Fruit fly (Drosophila melanogaster) whole organism, embryonic: ENCODE measurements around the gene NimC3.

Experiments
- Aef1 ChIP-seq: fragments of 200-800 bp; sonication (Bioruptor generic); IDR thresholded peaks from 3 replicates; pipeline ENCODE4 v1.3.6; 2022; ENCODE audit warnings: missing biosample characterization, missing genetic modification characterization
- Awh ChIP-seq: fragments of 200-800 bp; sonication (Bioruptor generic); IDR thresholded peaks from 2 replicates; pipeline ENCODE4, ENCODE4 v1.3.6; 2022; ENCODE audit warnings: missing biosample characterization, missing genetic modification characterization
- Bgb ChIP-seq: fragments of 200-800 bp; sonication (Bioruptor generic); IDR thresholded peaks from 2 replicates; pipeline ENCODE4 v1.3.6; 2022; ENCODE audit warnings: missing biosample characterization, missing genetic modification characterization; ENCODE audit not compliant: partially characterized antibody
- CG10147 ChIP-seq: fragments of 200-800 bp; sonication (Bioruptor generic); optimal IDR thresholded peaks from 2 replicates; lab custom pipeline; 2019; ENCODE audit warnings: missing biosample characterization, mild to moderate bottlenecking, missing genetic modification characterization, moderate library complexity
- CG10959 ChIP-seq: fragments of 200-800 bp; sonication (Bioruptor generic); IDR thresholded peaks from 2 replicates; pipeline ENCODE4 v1.3.6; 2022; ENCODE audit warnings: missing biosample characterization, missing genetic modification characterization
- CG11504 ChIP-seq: fragments of 200-800 bp; sonication (Bioruptor generic); optimal IDR thresholded peaks from 3 replicates; lab custom pipeline; 2019; ENCODE audit warnings: missing biosample characterization, mild to moderate bottlenecking, missing genetic modification characterization, moderate library complexity
- CG11723 ChIP-seq: fragments of 200-800 bp; sonication (Bioruptor generic); optimal IDR thresholded peaks from 2 replicates; lab custom pipeline; 2017; ENCODE audit warnings: missing biosample characterization, mild to moderate bottlenecking, missing genetic modification characterization
- CG12769 ChIP-seq: fragments of 200-800 bp; sonication (Bioruptor generic); optimal IDR thresholded peaks from 2 replicates; lab custom pipeline; 2019; ENCODE audit warnings: missing biosample characterization, mild to moderate bottlenecking, missing genetic modification characterization, moderate library complexity
- CG13624 ChIP-seq: fragments of 200-800 bp; sonication (Bioruptor generic); optimal IDR thresholded peaks from 2 replicates; lab custom pipeline; 2016; ENCODE audit warnings: missing biosample characterization, missing genetic modification characterization
- CG14860 ChIP-seq: fragments of 200-800 bp; sonication (Bioruptor generic); IDR thresholded peaks from 3 replicates; pipeline ENCODE4 v1.3.6; 2022; ENCODE audit warnings: missing biosample characterization, missing genetic modification characterization; ENCODE audit not compliant: partially characterized antibody
- CG15479 ChIP-seq: fragments of 200-800 bp; sonication (Bioruptor generic); optimal IDR thresholded peaks from 3 replicates; lab custom pipeline; 2019; ENCODE audit warnings: missing biosample characterization, mild to moderate bottlenecking, missing genetic modification characterization, moderate library complexity
- CG2116 ChIP-seq: fragments of 200-800 bp; sonication (Bioruptor generic); optimal IDR thresholded peaks from 3 replicates; lab custom pipeline; 2018; ENCODE audit warnings: missing biosample characterization, mild to moderate bottlenecking, missing genetic modification characterization
- CG2875 ChIP-seq: fragments of 200-800 bp; sonication (Bioruptor generic); optimal IDR thresholded peaks from 2 replicates; lab custom pipeline; 2017; ENCODE audit warnings: missing biosample characterization, mild to moderate bottlenecking, missing genetic modification characterization, missing genetic modification reagents
- CG31365 ChIP-seq: fragments of 200-800 bp; sonication (Bioruptor generic); optimal IDR thresholded peaks from 2 replicates; lab custom pipeline; 2018; ENCODE audit warnings: missing biosample characterization, mild to moderate bottlenecking, missing genetic modification characterization
- CG3163 ChIP-seq: fragments of 200-800 bp; sonication (Bioruptor generic); optimal IDR thresholded peaks from 3 replicates; lab custom pipeline; 2016; ENCODE audit warnings: missing biosample characterization, missing genetic modification characterization
- CG3847 ChIP-seq: fragments of 200-800 bp; sonication (Bioruptor generic); IDR thresholded peaks from 2 replicates; pipeline ENCODE4 v1.3.6; 2022; ENCODE audit warnings: missing biosample characterization, missing genetic modification characterization
- CG6791 ChIP-seq: fragments of 200-800 bp; sonication (Bioruptor generic); IDR thresholded peaks from 3 replicates; pipeline ENCODE4 v1.3.6; 2022; ENCODE audit warnings: missing biosample characterization, missing genetic modification characterization; ENCODE audit not compliant: partially characterized antibody
- CG8478 ChIP-seq: fragments of >200 bp; optimal IDR thresholded peaks from 2 replicates; lab custom pipeline; 2018
- Dad ChIP-seq: fragments of 200-800 bp; sonication (Bioruptor generic); optimal IDR thresholded peaks from 3 replicates; lab custom pipeline; 2016; ENCODE audit warnings: missing biosample characterization, missing genetic modification characterization
- Drgx ChIP-seq: fragments of 200-800 bp; sonication (Bioruptor generic); IDR thresholded peaks from 2 replicates; pipeline ENCODE4 v1.3.6; 2022; ENCODE audit warnings: missing biosample characterization, missing genetic modification characterization
- E2f1 ChIP-seq: fragments of 200-800 bp; sonication (Bioruptor generic); IDR thresholded peaks from 2 replicates; pipeline ENCODE4 v1.3.6; 2022; ENCODE audit warnings: missing biosample characterization, missing genetic modification characterization
- Ets65A ChIP-seq: fragments of 200-800 bp; sonication (Bioruptor generic); peaks from one replicate; lab custom pipeline; 2016; ENCODE audit warnings: missing biosample characterization, missing genetic modification characterization
- HLH54F ChIP-seq: fragments of 200-800 bp; sonication (Bioruptor generic); optimal IDR thresholded peaks from 3 replicates; lab custom pipeline; 2016; ENCODE audit warnings: missing biosample characterization, missing genetic modification characterization
- HmgD ChIP-seq: fragments of 200-800 bp; sonication (Bioruptor generic); optimal IDR thresholded peaks from 3 replicates; lab custom pipeline; 2016; ENCODE audit warnings: missing biosample characterization, missing genetic modification characterization
- MTF-1 ChIP-seq: fragments of 200-800 bp; sonication (Bioruptor generic); optimal IDR thresholded peaks from 2 replicates; lab custom pipeline; 2018; ENCODE audit warnings: missing biosample characterization, mild to moderate bottlenecking, missing genetic modification characterization, borderline replicate concordance
- Max ChIP-seq: fragments of 200-800 bp; sonication (Bioruptor generic); optimal IDR thresholded peaks from 2 replicates; lab custom pipeline; 2016; ENCODE audit warnings: missing biosample characterization, mild to moderate bottlenecking, missing genetic modification characterization
- Med ChIP-seq: fragments of 200-800 bp; sonication (Bioruptor generic); peaks from one replicate; lab custom pipeline; 2016; ENCODE audit warnings: missing biosample characterization, missing genetic modification characterization, mild to moderate bottlenecking, inconsistent platforms, moderate library complexity
- NC2α ChIP-seq: fragments of 200-800 bp; sonication (Bioruptor generic); optimal IDR thresholded peaks from 2 replicates; lab custom pipeline; 2016; ENCODE audit warnings: missing biosample characterization, missing genetic modification characterization
- Poxn ChIP-seq: fragments of 200-800 bp; sonication (Bioruptor generic); IDR thresholded peaks from 2 replicates; pipeline ENCODE4 v1.3.6; 2022; ENCODE audit warnings: missing biosample characterization, missing genetic modification characterization
- Scr ChIP-seq: fragments of 200-800 bp; sonication (Bioruptor generic); IDR thresholded peaks from 2 replicates; pipeline ENCODE4 v1.3.6; 2022; ENCODE audit warnings: missing biosample characterization, missing genetic modification characterization; ENCODE audit not compliant: partially characterized antibody
- Six4 ChIP-seq: fragments of 200-800 bp; sonication (Bioruptor generic); optimal IDR thresholded peaks from 2 replicates; lab custom pipeline; 2016; ENCODE audit warnings: missing biosample characterization, missing genetic modification characterization
- Sry-β ChIP-seq: fragments of 200-800 bp; sonication (Bioruptor generic); optimal IDR thresholded peaks from 2 replicates; lab custom pipeline; 2018; ENCODE audit warnings: missing biosample characterization, mild to moderate bottlenecking, missing genetic modification characterization, moderate library complexity
- ab ChIP-seq: fragments of 200-800 bp; sonication (Bioruptor generic); optimal IDR thresholded peaks from 2 replicates; lab custom pipeline; 2016; ENCODE audit warnings: missing biosample characterization, missing genetic modification characterization
- abd-A ChIP-seq: fragments of 200-800 bp; sonication (Bioruptor generic); optimal IDR thresholded peaks from 3 replicates; lab custom pipeline; 2019; ENCODE audit warnings: missing biosample characterization, mild to moderate bottlenecking, missing genetic modification characterization, moderate library complexity
- aop ChIP-seq: fragments of 200-800 bp; sonication (Bioruptor generic); IDR thresholded peaks from 2 replicates; pipeline ENCODE4 v1.3.6; 2022; ENCODE audit warnings: missing biosample characterization, missing genetic modification characterization
- ato ChIP-seq: fragments of 200-800 bp; sonication (Bioruptor generic); IDR thresholded peaks from 2 replicates; pipeline ENCODE4 v1.3.6; 2022; ENCODE audit warnings: missing biosample characterization, missing genetic modification characterization; ENCODE audit not compliant: partially characterized antibody
- cas ChIP-seq: fragments of 200-800 bp; sonication (Bioruptor generic); IDR thresholded peaks from 2 replicates; pipeline ENCODE4 v1.3.6; 2022; ENCODE audit warnings: missing biosample characterization, missing genetic modification characterization
- dm ChIP-seq: fragments of 200-800 bp; sonication (Bioruptor generic); optimal IDR thresholded peaks from 3 replicates; lab custom pipeline; 2016; ENCODE audit warnings: missing biosample characterization, missing genetic modification characterization
- gcm2 ChIP-seq: fragments of 200-800 bp; sonication (Bioruptor generic); optimal IDR thresholded peaks from 2 replicates; lab custom pipeline; 2016; ENCODE audit warnings: missing biosample characterization, missing genetic modification characterization
- gro ChIP-seq: fragments of 200-800 bp; sonication (Bioruptor generic); optimal IDR thresholded peaks from 2 replicates; lab custom pipeline; 2016; ENCODE audit warnings: missing biosample characterization, missing genetic modification characterization
- h ChIP-seq: fragments of >200 bp; optimal IDR thresholded peaks from 2 replicates; lab custom pipeline; 2017
- insv ChIP-seq, 2 experiments: fragments of 200-800 bp; sonication (Bioruptor generic); optimal IDR thresholded peaks; 3 replicates each; lab custom pipeline; 2016 to 2018; ENCODE audit warnings: missing biosample characterization in 2 of 2, missing genetic modification characterization in 2 of 2
- lab ChIP-seq: fragments of 200-800 bp; sonication (Bioruptor generic); optimal IDR thresholded peaks from 3 replicates; lab custom pipeline; 2017; ENCODE audit warnings: missing biosample characterization, missing genetic modification characterization, mild to moderate bottlenecking, moderate library complexity, missing genetic modification reagents
- odd ChIP-seq: fragments of 200-800 bp; sonication (Bioruptor generic); optimal IDR thresholded peaks from 2 replicates; lab custom pipeline; 2017; ENCODE audit warnings: missing biosample characterization, mild to moderate bottlenecking, missing genetic modification characterization
- pan ChIP-seq, 4 experiments: fragments of >200 bp in 3 of 4; fragments of 200-800 bp in 1 of 4; sonication (Bioruptor generic) in 1 of 4; optimal IDR thresholded peaks in 3 of 4; IDR thresholded peaks in 1 of 4; 2 replicates each; pipeline versions ENCODE4 v1.3.6 to Lab custom; 2017 to 2022; ENCODE audit warnings: missing biosample characterization in 2 of 4, missing genetic modification characterization in 2 of 4, mixed read lengths in 1 of 4
- pros ChIP-seq: fragments of 200-800 bp; sonication (Bioruptor generic); optimal IDR thresholded peaks from 3 replicates; lab custom pipeline; 2019; ENCODE audit warnings: missing biosample characterization, mild to moderate bottlenecking, missing genetic modification characterization, moderate library complexity
- sr ChIP-seq: fragments of 200-800 bp; sonication (Bioruptor generic); IDR thresholded peaks from 3 replicates; pipeline ENCODE4 v1.3.6; 2022; ENCODE audit warnings: missing biosample characterization, missing genetic modification characterization
- tna ChIP-seq: fragments of 200-800 bp; sonication (Bioruptor generic); IDR thresholded peaks from 2 replicates; pipeline ENCODE4 v1.3.6; 2022; ENCODE audit warnings: missing biosample characterization, missing genetic modification characterization; ENCODE audit not compliant: partially characterized antibody
- unc-4 ChIP-seq: fragments of 200-800 bp; sonication (Bioruptor generic); IDR thresholded peaks from 2 replicates; pipeline ENCODE4 v1.3.6; 2022; ENCODE audit warnings: missing biosample characterization, missing genetic modification characterization; ENCODE audit not compliant: partially characterized antibody
- vvl ChIP-seq: fragments of 200-800 bp; sonication (Bioruptor generic); IDR thresholded peaks from 2 replicates; pipeline ENCODE4 v1.3.6; 2022; ENCODE audit warnings: missing biosample characterization, missing genetic modification characterization

The NimC3 gene

dm6 chr2L:14021646-14022129 is 1.7 kb upstream of the NimC3 start (continued):
- TF ChIP-seq CG11723 (GFP tag; lab: Kevin White, UChicago) (no peak), CG11504 (tag; lab: Kevin White, UChicago) (no peak), Ets65A (GFP tag; lab: Kevin White, UChicago) (peak; percentile 83), gro (GFP tag; lab: Kevin White, UChicago) (peak; percentile 60), CG31365 (tag; lab: Kevin White, UChicago) (peak; percentile 17), CG2875 (GFP tag; lab: Kevin White, UChicago) (no peak), Awh (GFP tag; lab: Robert Waterston, UW) (no peak), CG3847 (GFP tag; lab: Robert Waterston, UW) (no peak), gcm2 (GFP tag; lab: Kevin White, UChicago) (no peak), aop (GFP tag; lab: Robert Waterston, UW) (no peak), CG3163 (peak; percentile 48), Aef1 (GFP tag; lab: Robert Waterston, UW) (0 out of 3 replicates have a peak, but pooled peaks have one; percentile 8), NC2α (GFP tag; lab: Kevin White, UChicago) (no peak), HLH54F (no peak), CG10147 (no peak), Six4 (GFP tag; lab: Kevin White, UChicago) (no peak), cas (GFP tag; lab: Robert Waterston, UW) (no peak), vvl (GFP tag; lab: Robert Waterston, UW) (no peak; the same call in 1 of the 2 replicates), lab (GFP tag; lab: Kevin White, UChicago) (no peak), E2f1 (GFP tag; lab: Robert Waterston, UW) (no peak), abd-A (tag; lab: Kevin White, UChicago) (peak; percentile 99), unc-4 (no peak), Bgb (GFP tag; lab: Robert Waterston, UW) (peak; percentile 64; the same call in 1 of the 2 replicates), Dad (GFP tag; lab: Kevin White, UChicago) (peak; percentile 8), Poxn (GFP tag; lab: Robert Waterston, UW) (no peak), CG2116 (GFP tag; lab: Kevin White, UChicago) (no peak), h (no peak), pan (optimal IDR thresholded peaks at IDR 0.05; lab: Kevin White, UChicago) (no peak), pan (GFP tag; optimal IDR thresholded peaks at IDR 0.05 in 1 of 2, IDR thresholded peaks at IDR 0.05 in 1 of 2) (no peak), MTF-1 (GFP tag; lab: Kevin White, UChicago) (no peak), odd (GFP tag; lab: Kevin White, UChicago) (no peak), CG12769 (tag; lab: Kevin White, UChicago) (peak; percentile 96), Med (peak; percentile 84), Scr (GFP tag; lab: Robert Waterston, UW) (peak; percentile 13), dm (GFP tag; lab: Kevin White, UChicago) (no peak), ab (peak; percentile 21), ato (GFP tag; lab: Robert Waterston, UW) (peak; percentile 50; the same call in 1 of the 2 replicates), Drgx (GFP tag; lab: Robert Waterston, UW) (no peak), insv (GFP tag; optimal IDR thresholded peaks at IDR 0.05; lab: Kevin White, UChicago) (no peak), HmgD (GFP tag; lab: Kevin White, UChicago) (peak; percentile 77), Sry-β (GFP tag; lab: Kevin White, UChicago) (no peak), CG15479 (GFP tag; lab: Kevin White, UChicago) (peak; percentile 44), CG8478 (lab: Kevin White, UChicago) (peak; percentile 68), CG10959 (GFP tag; lab: Robert Waterston, UW) (no peak), CG13624 (GFP tag; lab: Kevin White, UChicago) (no peak), pros (GFP tag; lab: Kevin White, UChicago) (peak; percentile 70), CG14860 (GFP tag; lab: Robert Waterston, UW) (peak; percentile 49; the same call in 1 of the 3 replicates), tna (GFP tag; lab: Robert Waterston, UW) (peak; percentile 68), Max (GFP tag; lab: Kevin White, UChicago) (no peak), sr (GFP tag; lab: Robert Waterston, UW) (no peak; the same call in 2 of the 3 replicates), CG6791 (GFP tag; lab: Robert Waterston, UW) (peak; percentile 91)
